Worm (Caenorhabditis elegans) whole organism, L4/young adult: Measurements from ENCODE around the gene sas-4.

ENCODE experiments used
- W03F9.2 ChIP-seq: fragments of 150-350 bp; optimal IDR thresholded peaks from 2 replicates; lab custom pipeline; 2014; ENCODE audit warnings: missing biosample characterization, missing genetic modification characterization
- dao-5 ChIP-seq: sonication (generic microtip); optimal IDR thresholded peaks from 2 replicates; lab custom pipeline; 2016; ENCODE audit warnings: missing genotype, missing genetic modification characterization, moderate library complexity, missing compliant biosample characterization
- him-1 ChIP-seq: sonication (generic microtip); optimal IDR thresholded peaks from 2 replicates; lab custom pipeline; 2016; ENCODE audit warnings: missing genotype, missing genetic modification reagents, missing genetic modification characterization, missing compliant biosample characterization

Gene sas-4

DNA sequence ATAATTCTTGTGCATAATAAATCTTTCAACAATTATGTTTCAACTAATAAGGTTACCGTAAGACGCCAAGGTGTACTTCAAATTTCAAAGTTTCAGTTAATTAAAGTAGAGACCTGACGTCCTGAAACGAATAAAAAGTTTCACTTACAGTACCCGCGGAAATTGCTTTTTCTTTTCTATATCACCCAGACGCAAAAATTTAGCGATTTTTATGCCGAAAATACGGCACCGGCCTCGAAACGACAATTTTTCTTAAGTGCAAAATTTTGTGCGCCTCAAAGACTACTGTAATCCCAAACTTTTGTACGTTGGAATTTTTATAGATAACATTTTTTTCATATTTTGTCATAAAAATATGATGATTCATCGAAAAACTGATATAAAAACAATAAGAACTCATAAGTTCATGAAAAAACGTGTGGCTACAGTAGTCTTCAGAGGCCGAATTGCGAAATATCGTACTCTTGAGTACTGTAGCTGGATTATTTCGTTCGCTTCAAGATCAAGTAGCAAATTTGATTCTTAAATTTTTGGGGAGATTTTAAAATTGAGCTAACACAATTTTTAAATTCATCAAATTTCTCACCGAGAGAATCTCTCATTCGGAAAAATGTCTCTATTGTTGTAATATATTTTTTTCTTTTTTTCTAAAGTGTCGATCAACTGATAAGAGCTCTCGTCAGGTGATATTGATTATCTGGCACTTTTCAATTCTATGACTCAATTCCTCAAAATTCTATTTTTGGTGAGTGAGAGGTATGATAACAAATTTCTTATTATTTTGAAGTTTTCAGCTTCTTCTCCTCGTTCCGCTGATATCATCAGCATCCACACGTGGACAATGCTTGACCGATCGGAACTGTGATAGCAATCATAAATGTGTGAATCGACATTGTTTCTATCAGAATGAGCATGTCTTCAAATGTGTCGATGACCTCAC is 7.5 kb upstream of the sas-4 start, which contains the start of gene ZC262.13:
TSS of gene ZC262.13 (plus strand) at position 641 of the 940 bp plus-strand sequence.
- TF ChIP-seq him-1 (tag; lab: Kevin White, UChicago) (no peak), dao-5 (no peak), W03F9.2 (tag; lab: Kevin White, UChicago) (no peak)

- TF ChIP-seq him-1 (tag; lab: Kevin White, UChicago), result no peak
- no peak for TF ChIP-seq W03F9.2 (tag; lab: Kevin White, UChicago)
Measured at ce11 chrIII:8324412-8324811, 6.0 kb upstream of the sas-4 start, which contains the start of gene F10E9.12. Gene F10E9.12 (plus strand): TSS chrIII:8324542.

DNA sequence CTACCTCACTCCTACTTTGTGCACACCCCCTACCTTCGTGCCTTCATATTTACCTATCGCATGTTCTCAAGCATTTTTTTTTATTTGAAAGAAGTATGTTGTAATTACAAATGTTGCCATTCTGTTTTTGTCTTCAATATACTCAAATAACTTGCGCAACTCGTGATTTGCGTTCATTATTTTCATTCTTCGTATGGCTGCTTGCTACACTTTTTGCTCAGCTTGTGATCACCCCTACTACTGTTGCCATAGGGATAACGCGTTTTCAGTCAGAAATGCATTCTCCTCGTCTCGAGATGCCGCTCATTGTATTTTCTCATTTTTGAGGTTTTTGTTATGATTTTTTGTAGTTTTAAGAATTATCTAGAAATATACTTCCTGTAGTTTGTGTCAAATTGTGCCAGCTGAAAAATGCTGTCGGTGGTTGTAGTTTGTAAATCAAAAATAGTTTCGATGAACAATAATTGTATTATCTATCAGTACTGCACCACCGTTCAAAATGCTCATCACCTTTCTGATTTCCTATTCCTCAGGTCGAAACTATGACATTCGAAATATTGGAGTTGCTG is 4.3 kb upstream of the sas-4 start, which contains the start of gene F10E9.1:
TSS of gene F10E9.1 (plus strand) at position 519 of the 569 bp plus-strand sequence.
- TF ChIP-seq W03F9.2 (tag; lab: Kevin White, UChicago) (no peak), dao-5 (no peak), him-1 (tag; lab: Kevin White, UChicago) (no peak)

ce11 chrIII:8321225-8321624 is 2.8 kb upstream of the sas-4 start:
- TF ChIP-seq W03F9.2 (tag; lab: Kevin White, UChicago) (no peak), dao-5 (no peak), him-1 (tag; lab: Kevin White, UChicago) (no peak)

ce11 chrIII:8320183-8320582 is 1.8 kb upstream of the sas-4 start, which contains the start of gene F10E9.10:
Gene F10E9.10 (minus strand): TSS chrIII:8320283.
- TF ChIP-seq dao-5 (no peak), him-1 (tag; lab: Kevin White, UChicago) (no peak), W03F9.2 (tag; lab: Kevin White, UChicago) (no peak)

ce11 chrIII:8319100-8319499 is 712 bp upstream of the sas-4 start, which contains the start of gene F10E9.11:
Gene F10E9.11 (minus strand): TSS chrIII:8319260.
- TF ChIP-seq dao-5 (no peak), W03F9.2 (tag; lab: Kevin White, UChicago) (peak; percentile 80), him-1 (tag; lab: Kevin White, UChicago) (no peak)

DNA sequence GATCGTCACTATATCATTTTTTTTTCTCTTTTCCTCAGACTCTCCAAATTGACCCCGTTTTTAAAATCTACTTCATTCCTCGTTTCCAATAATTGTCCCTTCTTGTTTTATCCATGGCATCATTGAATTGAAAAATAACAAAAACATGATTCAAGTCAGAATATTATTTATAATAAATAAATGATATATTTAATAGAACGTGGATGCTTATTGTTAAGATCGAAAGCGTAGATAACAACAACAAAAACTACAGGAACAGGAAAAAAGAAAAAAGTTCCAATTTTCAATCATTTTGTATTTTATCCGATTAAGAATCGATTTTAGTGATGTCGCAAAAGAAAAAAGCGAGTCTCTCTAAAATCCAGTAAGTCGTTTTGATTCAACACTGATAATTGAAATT is 6.0 kb downstream of the sas-4 start, which contains the start of gene F10E9.2:
TSS of gene F10E9.2 (plus strand) at position 301 of the 400 bp plus-strand sequence.
- no peak for TF ChIP-seq W03F9.2 (tag; lab: Kevin White, UChicago)
- no peak for TF ChIP-seq dao-5

- TF ChIP-seq him-1 (tag; lab: Kevin White, UChicago), result no peak
- no peak for TF ChIP-seq dao-5
- no peak for TF ChIP-seq W03F9.2 (tag; lab: Kevin White, UChicago)
Measured at ce11 chrIII:8310239-8311057, 7.9 kb downstream of the sas-4 start, which contains the start of gene F10E9.3. Gene F10E9.3 (plus strand): TSS chrIII:8311007.

ce11 chrIII:8308238-8308637 is 10.2 kb downstream of the sas-4 start, which contains the start of gene F10E9.4:
Gene F10E9.4 (plus strand): TSS chrIII:8308538.
- TF ChIP-seq dao-5, result no peak
- TF ChIP-seq him-1 (tag; lab: Kevin White, UChicago), result no peak
- TF ChIP-seq W03F9.2 (tag; lab: Kevin White, UChicago), result no peak

- TF ChIP-seq him-1 (tag; lab: Kevin White, UChicago), result peak; percentile 65
- peak; percentile 96 for TF ChIP-seq W03F9.2 (tag; lab: Kevin White, UChicago)
- TF ChIP-seq dao-5, result no peak
Measured at ce11 chrIII:8307356-8307755, 11.0 kb downstream of the sas-4 start, which contains the start of the genes F10E9.7 and F10E9.5. Gene F10E9.7 (minus strand): TSS chrIII:8307441. Gene F10E9.5 (plus strand): TSS chrIII:8307592.

DNA sequence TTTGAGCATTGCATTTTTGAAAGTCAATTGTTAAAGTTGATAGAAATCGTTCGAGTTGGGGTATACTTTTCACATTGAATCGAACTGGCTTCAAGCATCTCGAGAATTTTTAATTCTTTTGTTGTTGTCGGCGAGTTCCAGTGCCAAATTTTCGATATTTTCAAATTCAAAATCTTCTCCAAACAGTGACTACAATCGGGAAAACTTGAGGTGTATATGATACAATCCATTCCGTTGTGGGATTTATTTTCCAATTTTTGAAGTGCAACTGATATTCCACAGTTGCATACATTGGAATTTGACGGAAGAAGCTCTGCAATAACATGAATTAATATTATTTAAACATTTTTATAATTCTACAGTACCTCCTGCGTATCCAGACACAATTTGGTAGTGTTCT is 12.6 kb downstream of the sas-4 start:
- TF ChIP-seq dao-5 (no peak), him-1 (tag; lab: Kevin White, UChicago) (no peak), W03F9.2 (tag; lab: Kevin White, UChicago) (no peak)

DNA sequence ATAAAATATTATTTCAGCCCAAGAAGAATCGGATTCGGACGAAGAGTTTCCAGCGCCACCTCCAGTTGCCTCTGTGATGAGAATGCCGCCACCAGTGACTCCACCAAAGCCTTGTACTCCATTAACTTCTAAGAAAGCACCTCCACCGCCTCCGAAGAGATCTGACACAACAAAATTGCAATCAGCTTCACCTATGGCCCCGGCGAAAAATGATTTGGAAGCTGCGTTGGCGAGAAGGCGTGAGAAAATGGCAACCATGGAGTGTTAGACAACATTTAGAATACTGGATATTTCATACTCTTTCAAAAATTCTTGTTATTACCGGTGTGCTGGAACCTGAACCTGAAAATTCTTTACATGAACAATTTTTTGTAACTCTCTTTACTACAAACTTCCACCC is 13.1 kb downstream of the sas-4 start:
- TF ChIP-seq him-1 (tag; lab: Kevin White, UChicago) (no peak), dao-5 (no peak), W03F9.2 (tag; lab: Kevin White, UChicago) (no peak)

DNA sequence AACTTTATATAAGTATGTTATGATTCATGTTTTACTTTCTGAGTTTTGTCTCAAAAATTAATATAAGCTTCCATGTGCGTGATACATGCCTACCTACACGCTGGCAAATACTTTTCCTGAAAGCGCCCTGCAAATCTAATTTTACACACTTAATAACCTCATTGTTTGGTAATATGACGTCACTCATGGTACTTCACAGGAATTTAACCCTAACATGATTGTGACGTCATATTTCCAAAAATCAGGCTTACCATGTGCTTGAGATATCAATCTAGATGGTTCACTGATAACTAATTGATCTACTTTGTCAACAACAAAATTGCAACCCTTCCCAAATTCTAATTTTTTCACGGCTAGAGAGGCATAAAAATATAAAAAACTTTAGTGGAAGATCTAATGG is 14.9 kb downstream of the sas-4 start:
- TF ChIP-seq dao-5, result no peak
